Worm (Caenorhabditis elegans) whole organism, L4/young adult: Measurements from ENCODE around the gene H03G16.6.

Source experiments
- W03F9.2 ChIP-seq: fragments of 150-350 bp; optimal IDR thresholded peaks from 2 replicates; lab custom pipeline; 2014; ENCODE audit warnings: missing biosample characterization, missing genetic modification characterization
- dao-5 ChIP-seq: sonication (generic microtip); optimal IDR thresholded peaks from 2 replicates; lab custom pipeline; 2016; ENCODE audit warnings: missing genotype, missing genetic modification characterization, moderate library complexity, missing compliant biosample characterization
- him-1 ChIP-seq: sonication (generic microtip); optimal IDR thresholded peaks from 2 replicates; lab custom pipeline; 2016; ENCODE audit warnings: missing genotype, missing genetic modification reagents, missing genetic modification characterization, missing compliant biosample characterization

DNA sequence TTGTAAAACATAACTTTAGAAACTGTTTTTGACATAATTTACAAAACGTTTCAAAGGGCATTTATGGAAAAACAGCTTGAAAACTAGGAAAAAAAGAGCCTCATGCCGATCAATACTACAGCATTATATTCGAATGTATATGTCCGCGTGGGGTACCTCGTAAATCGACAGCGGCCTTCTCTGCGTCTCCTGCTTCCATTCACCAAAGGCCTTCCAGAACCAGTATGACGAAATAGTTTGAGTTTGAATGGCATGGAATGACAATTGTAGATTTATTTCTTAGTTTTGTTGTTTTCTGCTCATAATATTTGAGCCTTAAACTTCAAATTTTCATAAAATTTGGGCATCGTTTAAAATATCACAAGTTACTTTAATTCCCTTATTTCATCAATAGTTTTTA, 7.1 kb upstream of the H03G16.6 start:
- TF ChIP-seq him-1: no peak
- no peak for TF ChIP-seq dao-5 (tag; lab: Kevin White, UChicago)
- no peak for TF ChIP-seq W03F9.2 (tag; lab: Kevin White, UChicago)
